Worm (Caenorhabditis elegans) whole organism, L4 larva: ENCODE measurements around the gene ttr-40.

Source experiments
- F10B5.3 ChIP-seq: sonication (generic microtip); optimal IDR thresholded peaks from 2 replicates; lab custom pipeline; 2016; ENCODE audit warnings: mild to moderate bottlenecking, missing genetic modification characterization, missing compliant biosample characterization
- F26F4.8 ChIP-seq: fragments of 200-800 bp; sonication (Bioruptor generic); conservative IDR thresholded peaks from 2 replicates; pipeline ENCODE4 v1.3.6; 2022; ENCODE audit warnings: missing genetic modification characterization, missing compliant biosample characterization
- Y75B8A.6 ChIP-seq: fragments of 200-800 bp; sonication (Bioruptor generic); IDR thresholded peaks from 2 replicates; pipeline ENCODE4 v1.3.6; 2022; ENCODE audit warnings: missing genetic modification reagents, missing genetic modification characterization, missing compliant biosample characterization
- ZK546.5 ChIP-seq, 2 experiments: sonication (generic microtip); optimal IDR thresholded peaks; 2 replicates each; lab custom pipeline; 2017; ENCODE audit warnings: missing biosample characterization in 2 of 2, missing genetic modification characterization in 2 of 2
- aha-1 ChIP-seq: fragments of 150-350 bp; peaks from one replicate; lab custom pipeline; 2014; ENCODE audit warnings: missing biosample characterization, missing genetic modification characterization
- ceh-20 ChIP-seq: fragments of 200-800 bp; sonication (Bioruptor generic); IDR thresholded peaks from 2 replicates; pipeline ENCODE4 v1.3.6; 2022; ENCODE audit warnings: missing genetic modification reagents, missing genetic modification characterization, missing compliant biosample characterization
- ceh-82 ChIP-seq: sonication (generic microtip); optimal IDR thresholded peaks from 2 replicates; lab custom pipeline; 2017; ENCODE audit warnings: missing biosample characterization, missing genetic modification characterization
- ctbp-1 ChIP-seq: fragments of 200-800 bp; sonication (Bioruptor generic); IDR thresholded peaks from 2 replicates; pipeline ENCODE4 v1.3.6; 2022; ENCODE audit warnings: missing genetic modification reagents, missing genetic modification characterization, missing compliant biosample characterization
- daf-12 ChIP-seq: fragments of 150-350 bp; optimal IDR thresholded peaks from 2 replicates; lab custom pipeline; 2014; ENCODE audit warnings: missing biosample characterization, missing genetic modification reagents, missing genetic modification characterization
- daf-16 ChIP-seq, 3 experiments: sonication (generic microtip); optimal IDR thresholded peaks; 2 replicates each; lab custom pipeline; 2016 to 2017; ENCODE audit warnings: missing genetic modification characterization in 3 of 3, missing genetic modification reagents in 3 of 3, mild to moderate bottlenecking in 2 of 3, missing compliant biosample characterization in 2 of 3, missing biosample characterization in 1 of 3, moderate library complexity in 1 of 3
- daf-8 ChIP-seq: fragments of 200-800 bp; sonication (Bioruptor generic); IDR thresholded peaks from 2 replicates; pipeline ENCODE4 v1.3.6; 2022; ENCODE audit warnings: missing genetic modification characterization, missing compliant biosample characterization
- dmd-6 ChIP-seq: fragments of 200-800 bp; sonication (Bioruptor generic); IDR thresholded peaks from 2 replicates; pipeline ENCODE4 v1.3.6; 2022; ENCODE audit warnings: missing genetic modification reagents, missing genetic modification characterization, missing compliant biosample characterization
- dmd-8 ChIP-seq: fragments of 200-800 bp; sonication (Bioruptor generic); IDR thresholded peaks from 2 replicates; pipeline ENCODE4 v1.3.6; 2022; ENCODE audit warnings: missing genetic modification characterization, missing compliant biosample characterization
- duxl-1 ChIP-seq: sonication (generic microtip); optimal IDR thresholded peaks from 2 replicates; lab custom pipeline; 2016; ENCODE audit warnings: mild to moderate bottlenecking, missing genetic modification characterization, moderate library complexity, missing compliant biosample characterization; ENCODE audit not compliant: poor library complexity
- fos-1 ChIP-seq: fragments of 150-350 bp; optimal IDR thresholded peaks from 2 replicates; lab custom pipeline; 2014; ENCODE audit warnings: missing biosample characterization, missing genetic modification characterization
- hlh-30 ChIP-seq: sonication (generic microtip); optimal IDR thresholded peaks from 2 replicates; lab custom pipeline; 2017; ENCODE audit warnings: antibody characterized with exemption, mild to moderate bottlenecking, missing genetic modification characterization, missing compliant biosample characterization; ENCODE audit not compliant: insufficient read depth
- lim-7 ChIP-seq: fragments of 200-800 bp; sonication (Bioruptor generic); IDR thresholded peaks from 2 replicates; pipeline ENCODE4 v1.3.6; 2022; ENCODE audit warnings: missing genetic modification characterization, missing compliant biosample characterization
- lin-1 ChIP-seq: fragments of 200-800 bp; sonication (Bioruptor generic); IDR thresholded peaks from 2 replicates; pipeline ENCODE4 v1.3.6; 2022; ENCODE audit warnings: missing genetic modification reagents, missing genetic modification characterization, missing compliant biosample characterization
- lin-15B ChIP-seq: fragments of 150-350 bp; sonication (generic microtip); optimal IDR thresholded peaks from 3 replicates; lab custom pipeline; 2014; ENCODE audit warnings: missing biosample characterization, missing genetic modification characterization
- lsy-2 ChIP-seq, 2 experiments: fragments of 150-350 bp in 1 of 2; sonication (generic microtip) in 1 of 2; optimal IDR thresholded peaks; 2 replicates each; lab custom pipeline; 2014 to 2017; ENCODE audit warnings: missing biosample characterization in 2 of 2, missing genetic modification characterization in 2 of 2
- madf-5 ChIP-seq, 2 experiments: fragments of 200-800 bp; sonication (Bioruptor generic); IDR thresholded peaks; 2 replicates each; pipeline ENCODE4 v1.3.6; 2022; ENCODE audit warnings: missing compliant biosample characterization in 2 of 2, missing genetic modification characterization in 2 of 2
- madf-9 ChIP-seq: fragments of 200-800 bp; sonication (Bioruptor generic); conservative IDR thresholded peaks from 2 replicates; pipeline ENCODE4 v1.3.6; 2022; ENCODE audit warnings: missing genetic modification reagents, missing genetic modification characterization, missing compliant biosample characterization
- mdt-29 ChIP-seq: fragments of 200-800 bp; sonication (Bioruptor generic); IDR thresholded peaks from 2 replicates; pipeline ENCODE4 v1.3.6; 2022; ENCODE audit warnings: missing genetic modification reagents, missing genetic modification characterization, missing compliant biosample characterization
- mes-2 ChIP-seq: sonication (generic microtip); optimal IDR thresholded peaks from 2 replicates; lab custom pipeline; 2016; ENCODE audit warnings: missing genotype, mild to moderate bottlenecking, missing genetic modification characterization, missing compliant biosample characterization; ENCODE audit not compliant: poor library complexity, severe bottlenecking
- mxl-2 ChIP-seq: fragments of 200-800 bp; sonication (Bioruptor generic); conservative IDR thresholded peaks from 2 replicates; pipeline ENCODE4 v1.3.6; 2022; ENCODE audit warnings: missing genetic modification reagents, missing genetic modification characterization, missing compliant biosample characterization
- mxl-3 ChIP-seq: fragments of 200-800 bp; sonication (Bioruptor generic); optimal IDR thresholded peaks from 2 replicates; lab custom pipeline; 2018; ENCODE audit warnings: mild to moderate bottlenecking, missing genetic modification characterization, missing compliant biosample characterization
- nhr-11 ChIP-seq: fragments of 150-350 bp; optimal IDR thresholded peaks from 2 replicates; lab custom pipeline; 2014; ENCODE audit warnings: missing biosample characterization, missing genetic modification characterization
- nhr-28 ChIP-seq: fragments of 150-350 bp; optimal IDR thresholded peaks from 2 replicates; lab custom pipeline; 2014; ENCODE audit warnings: missing biosample characterization, missing genetic modification characterization
- nhr-6 ChIP-seq: fragments of 150-350 bp; optimal IDR thresholded peaks from 2 replicates; lab custom pipeline; 2014; ENCODE audit warnings: missing biosample characterization, missing genetic modification characterization
- pha-4 ChIP-seq, 2 experiments: fragments of 150-350 bp in 1 of 2; fragments of 200-800 bp in 1 of 2; sonication (Bioruptor generic) in 1 of 2; IDR thresholded peaks in 1 of 2; optimal IDR thresholded peaks in 1 of 2; 2 replicates each; pipeline versions ENCODE4 v1.3.6 to Lab custom; 2014 to 2022; ENCODE audit warnings: missing genetic modification characterization in 2 of 2, missing genetic modification reagents in 2 of 2, missing biosample characterization in 1 of 2, missing compliant biosample characterization in 1 of 2
- set-16 ChIP-seq: fragments of 200-800 bp; sonication (Bioruptor generic); IDR thresholded peaks from 2 replicates; pipeline ENCODE4 v1.3.6; 2022; ENCODE audit warnings: missing genetic modification reagents, missing genetic modification characterization, missing compliant biosample characterization
- snpc-4 ChIP-seq: fragments of 150-350 bp; optimal IDR thresholded peaks from 2 replicates; lab custom pipeline; 2014; ENCODE audit warnings: missing biosample characterization, missing genetic modification characterization
- spr-1 ChIP-seq: sonication (generic microtip); optimal IDR thresholded peaks from 2 replicates; lab custom pipeline; 2016; ENCODE audit warnings: mild to moderate bottlenecking, missing genetic modification characterization, missing compliant biosample characterization
- tag-97 ChIP-seq: fragments of 200-800 bp; sonication (Bioruptor generic); IDR thresholded peaks from 2 replicates; pipeline ENCODE4 v1.3.6; 2022; ENCODE audit warnings: missing genetic modification characterization, missing compliant biosample characterization
- unc-62 ChIP-seq, 3 experiments: fragments of 150-350 bp in 1 of 3; sonication (generic microtip); optimal IDR thresholded peaks in 2 of 3; peaks in 1 of 3; 1 replicate in 1 of 3; 2 replicates in 2 of 3; lab custom pipeline; 2014 to 2017; ENCODE audit warnings: missing biosample characterization in 3 of 3, missing genetic modification characterization in 3 of 3, missing genetic modification reagents in 3 of 3, missing genotype in 1 of 3
- zfp-3 ChIP-seq: fragments of 200-800 bp; sonication (Bioruptor generic); conservative IDR thresholded peaks from 2 replicates; pipeline ENCODE4 v1.3.6; 2022; ENCODE audit warnings: missing genetic modification reagents, missing genetic modification characterization, missing compliant biosample characterization
- zip-11 ChIP-seq: fragments of 200-800 bp; sonication (Bioruptor generic); IDR thresholded peaks from 2 replicates; pipeline ENCODE4 v1.3.6; 2022; ENCODE audit warnings: missing genetic modification characterization, missing compliant biosample characterization

Gene ttr-40

DNA sequence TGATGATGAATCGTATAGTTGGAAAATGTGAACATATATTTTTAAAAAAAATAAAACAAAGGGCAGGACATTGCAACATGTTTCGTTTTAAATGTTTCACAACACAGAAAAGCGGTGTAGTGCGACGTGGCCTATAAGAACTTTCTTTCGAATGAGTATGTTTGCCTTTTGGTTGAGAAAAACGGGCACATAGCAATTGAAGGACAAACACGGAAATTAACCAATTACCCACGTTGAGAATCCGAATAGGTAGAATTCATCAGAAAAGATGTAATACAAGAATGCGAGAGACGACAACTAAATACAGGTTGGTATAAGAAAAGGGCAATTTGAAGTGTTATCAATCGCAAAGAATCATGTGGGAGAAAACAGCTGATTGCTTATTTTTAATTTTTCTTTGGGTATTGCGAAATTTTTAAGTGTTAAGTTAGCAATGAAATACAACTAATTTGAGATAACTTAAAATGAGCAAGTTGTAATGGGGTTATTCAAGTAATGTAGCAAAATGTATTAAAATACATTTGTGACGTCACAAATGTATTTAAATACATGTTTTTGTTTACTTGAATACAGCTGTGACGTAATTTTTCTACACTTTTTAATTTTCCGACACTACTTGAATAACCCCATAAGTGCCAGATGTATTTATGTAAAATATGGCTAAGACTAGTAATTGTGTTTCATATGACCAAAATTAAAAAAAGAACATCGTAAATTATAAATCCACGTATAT, 21.8 kb downstream of the ttr-40 start, which contains the start of gene acl-14 (continued):
- no peak for TF ChIP-seq zfp-3 (GFP tag; lab: Robert Waterston, UW)
- no peak for TF ChIP-seq F10B5.3 (tag; lab: Kevin White, UChicago)
- TF ChIP-seq set-16 (GFP tag; lab: Robert Waterston, UW), result no peak
- TF ChIP-seq, all 104 proteins: peak for 9

DNA sequence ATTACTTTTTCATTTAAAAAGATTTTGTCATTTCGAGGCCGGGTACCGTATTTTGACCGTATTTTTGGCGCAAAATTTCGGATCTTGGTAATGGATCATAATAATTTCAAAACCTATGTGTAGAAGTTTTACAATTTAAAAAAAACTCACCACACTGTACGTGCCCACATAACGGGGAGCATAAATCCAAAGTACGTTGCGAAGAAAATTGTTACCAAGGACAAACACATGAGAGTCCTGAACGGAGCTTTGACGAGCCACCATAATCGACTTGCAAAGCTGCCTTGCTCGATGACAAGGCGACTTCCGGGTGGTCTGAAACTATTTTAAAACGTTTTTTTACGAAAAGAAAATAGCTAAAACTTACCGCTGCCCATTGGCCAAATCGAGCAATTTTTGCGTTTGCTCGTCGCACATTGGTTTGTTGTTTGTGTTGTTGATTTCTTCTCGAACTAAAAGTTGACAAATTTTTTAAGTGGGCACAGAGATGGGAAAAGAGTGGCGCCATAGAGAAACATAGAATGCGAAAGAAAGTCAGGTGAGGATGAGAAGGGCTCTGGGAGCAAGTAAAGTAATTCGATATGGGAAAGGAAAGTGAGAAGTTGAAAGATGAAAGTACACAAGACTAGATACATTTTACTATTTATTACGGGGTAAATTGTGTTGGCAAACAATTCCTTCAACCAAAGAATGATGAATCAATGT, 22.5 kb downstream of the ttr-40 start:
- TF ChIP-seq nhr-11 (tag; lab: Kevin White, UChicago) (peak; percentile 20), snpc-4 (no peak), unc-62 (GFP tag; optimal IDR thresholded peaks at IDR 0.05 in 1 of 2; lab: Kevin White, UChicago) (peak in 1 of 2 experiments; percentile 37), unc-62 (tag; optimal IDR thresholded peaks at IDR 0.05; lab: Kevin White, UChicago) (no peak), mxl-3 (GFP tag; lab: Kevin White, UChicago) (no peak), daf-16 (GFP tag; optimal IDR thresholded peaks at IDR 0.05; lab: Kevin White, UChicago) (no peak), daf-16 (tag; optimal IDR thresholded peaks at IDR 0.05; lab: Kevin White, UChicago) (peak; percentile 40), dmd-6 (GFP tag; lab: Robert Waterston, UW) (peak; percentile 29), nhr-28 (peak; percentile 3), aha-1 (peak; percentile 95), pha-4 (GFP tag; IDR thresholded peaks at IDR 0.05; lab: Robert Waterston, UW) (no peak), pha-4 (tag; optimal IDR thresholded peaks at IDR 0.05; lab: Kevin White, UChicago) (peak; percentile 77), ZK546.5 (tag; optimal IDR thresholded peaks at IDR 0.05; lab: Kevin White, UChicago) (no peak), lsy-2 (tag; optimal IDR thresholded peaks at IDR 0.05; lab: Kevin White, UChicago) (no peak)
- TF ChIP-seq, all 104 proteins: peak for 7

DNA sequence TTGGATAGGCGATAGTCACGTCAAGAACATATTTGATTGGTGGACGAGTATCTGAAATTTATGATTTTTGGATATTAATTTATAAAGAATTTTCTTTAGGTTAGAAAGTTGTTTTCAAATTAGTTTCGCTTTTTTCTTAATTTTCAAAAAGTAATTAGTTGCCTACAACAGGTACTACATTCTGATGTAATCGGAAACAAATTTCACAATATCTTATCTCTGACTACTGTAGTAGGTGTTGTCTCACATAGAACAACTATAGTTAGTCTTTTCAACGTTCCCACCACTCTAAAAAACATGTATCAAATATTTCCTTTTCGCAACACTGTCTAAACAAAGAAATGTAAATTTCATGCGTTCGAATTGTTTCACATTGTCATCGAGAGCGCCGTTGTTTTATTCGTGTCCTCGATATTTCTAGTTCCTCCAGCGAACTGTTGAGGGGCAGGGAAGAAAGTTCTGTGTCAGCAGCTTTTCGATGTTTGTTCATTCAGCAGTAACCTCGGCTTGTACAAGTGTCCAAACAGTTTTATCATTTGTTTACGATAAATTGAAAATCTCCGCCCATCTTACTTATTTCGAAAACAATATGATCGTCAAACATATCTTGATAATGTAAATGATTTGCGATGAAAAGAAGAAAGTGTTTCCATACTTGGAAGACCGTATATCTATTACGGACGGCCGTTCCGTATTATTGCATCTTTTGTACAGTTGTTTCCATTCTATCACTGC, 25.9 kb downstream of the ttr-40 start:
- TF ChIP-seq nhr-28 (peak; percentile 97), hlh-30 (peak; percentile 8), aha-1 (peak; percentile 46), mes-2 (peak; percentile 0), mxl-2 (GFP tag; lab: Robert Waterston, UW) (no peak), snpc-4 (no peak), daf-16 (GFP tag; optimal IDR thresholded peaks at IDR 0.05; lab: Kevin White, UChicago) (no peak), daf-16 (tag; optimal IDR thresholded peaks at IDR 0.05; lab: Kevin White, UChicago) (peak; percentile 74), madf-5 (GFP tag; IDR thresholded peaks at IDR 0.05; lab: Robert Waterston, UW) (no peak), nhr-6 (tag; lab: Kevin White, UChicago) (no peak), set-16 (GFP tag; lab: Robert Waterston, UW) (no peak), daf-12 (tag; lab: Kevin White, UChicago) (no peak), duxl-1 (tag; lab: Kevin White, UChicago) (no peak)

DNA sequence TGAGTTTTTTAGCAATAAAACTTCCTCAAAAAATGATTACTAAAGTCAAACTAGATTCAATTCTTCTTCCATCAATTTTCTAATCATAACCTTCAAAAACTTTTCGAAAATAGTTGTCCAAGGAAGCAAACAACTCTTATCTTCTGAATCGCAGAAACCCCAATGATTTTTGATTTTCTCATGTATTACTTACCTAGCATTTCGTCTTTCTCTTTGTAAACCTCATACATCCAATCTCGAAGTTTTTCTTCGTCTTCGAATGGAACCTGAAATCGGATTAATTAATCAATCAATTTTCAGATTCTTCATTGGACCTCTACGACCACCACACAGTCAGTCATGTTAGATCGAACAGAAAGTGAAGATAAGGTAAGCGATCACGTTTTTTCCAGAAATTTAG, 26.6 kb downstream of the ttr-40 start, which contains the start of gene K07B1.4:
Gene K07B1.4 (plus strand): TSS at position 301 of the 400 bp plus-strand sequence.
- no peak for TF ChIP-seq daf-16 (GFP tag; optimal IDR thresholded peaks at IDR 0.05; lab: Kevin White, UChicago)
- TF ChIP-seq daf-16 (tag; optimal IDR thresholded peaks at IDR 0.05; lab: Kevin White, UChicago), result peak; percentile 24
- no peak for TF ChIP-seq F26F4.8 (GFP tag; lab: Robert Waterston, UW)
- TF ChIP-seq, all 104 proteins: peak for 1

DNA sequence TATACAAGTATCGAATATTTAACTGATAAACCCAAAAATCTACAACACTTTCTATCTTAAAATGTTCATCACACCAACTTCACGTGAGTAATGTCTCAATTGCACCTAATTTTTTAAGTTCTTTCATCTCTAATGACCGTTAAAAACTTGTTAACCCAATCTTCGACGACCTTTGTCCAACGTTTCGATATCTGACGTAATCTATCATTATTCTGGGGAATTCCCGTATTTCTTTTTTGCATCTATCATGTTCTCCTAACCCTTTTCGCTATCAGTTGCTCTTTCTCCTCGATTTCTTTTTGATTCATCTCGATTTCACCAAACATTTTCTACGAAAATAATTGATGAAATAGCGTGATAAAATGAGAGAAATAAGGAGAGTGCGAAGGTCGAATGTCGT, 27.6 kb downstream of the ttr-40 start:
- TF ChIP-seq lin-15B (tag; lab: Kevin White, UChicago), result no peak
- TF ChIP-seq ceh-82, result no peak
- TF ChIP-seq lim-7 (GFP tag; lab: Robert Waterston, UW), result no peak
- TF ChIP-seq dmd-8 (GFP tag; lab: Robert Waterston, UW), result no peak
- TF ChIP-seq spr-1, result no peak
- TF ChIP-seq fos-1, result no peak
- TF ChIP-seq zip-11 (GFP tag; lab: Robert Waterston, UW), result no peak
- TF ChIP-seq daf-8 (GFP tag; lab: Robert Waterston, UW), result no peak
- TF ChIP-seq ctbp-1, result no peak
- no peak for TF ChIP-seq tag-97 (GFP tag; lab: Robert Waterston, UW)
- TF ChIP-seq ceh-20, result peak; percentile 39; the same call in 1 of the 2 replicates
- no peak for TF ChIP-seq lin-1 (GFP tag; lab: Robert Waterston, UW)
- no peak for TF ChIP-seq Y75B8A.6
- peak; percentile 25 for TF ChIP-seq hlh-30
- no peak for TF ChIP-seq madf-9 (GFP tag; lab: Robert Waterston, UW)
- TF ChIP-seq mdt-29 (GFP tag; lab: Robert Waterston, UW), result no peak
- TF ChIP-seq mxl-3 (GFP tag; lab: Kevin White, UChicago), result no peak
- peak; percentile 68; the same call in 1 of the 2 replicates for TF ChIP-seq mxl-2 (GFP tag; lab: Robert Waterston, UW)
